Worm (Caenorhabditis elegans) whole organism, midembryonic: ENCODE data around the gene T16G12.10.

ENCODE experiments used
- T22C8.4 ChIP-seq: fragments of 200-800 bp; sonication (Bioruptor generic); IDR thresholded peaks from 2 replicates; pipeline ENCODE4 v1.3.6; 2022; ENCODE audit warnings: missing genetic modification characterization, missing compliant biosample characterization
- cog-1 ChIP-seq: sonication (generic microtip); optimal IDR thresholded peaks from 2 replicates; lab custom pipeline; 2016; ENCODE audit warnings: missing genetic modification characterization, missing compliant biosample characterization
- flt-1 ChIP-seq: fragments of 200-800 bp; sonication (Bioruptor generic); IDR thresholded peaks from 2 replicates; pipeline ENCODE4 v1.3.6; 2022; ENCODE audit warnings: missing genetic modification characterization, missing compliant biosample characterization
- klf-2 ChIP-seq: fragments of 200-800 bp; sonication (Bioruptor generic); conservative IDR thresholded peaks from 2 replicates; pipeline ENCODE4 v1.3.6; 2022; ENCODE audit warnings: missing genetic modification reagents, missing genetic modification characterization, missing compliant biosample characterization
- med-1 ChIP-seq: sonication (generic microtip); optimal IDR thresholded peaks from 2 replicates; lab custom pipeline; 2017; ENCODE audit warnings: missing genetic modification characterization, mild to moderate bottlenecking, missing compliant biosample characterization, antibody characterized with exemption, missing genetic modification reagents; ENCODE audit not compliant: insufficient read depth
- ref-1 ChIP-seq: fragments of 200-800 bp; sonication (Bioruptor generic); conservative IDR thresholded peaks from 2 replicates; pipeline ENCODE4 v1.3.6; 2022; ENCODE audit warnings: missing genetic modification reagents, missing genetic modification characterization, missing compliant biosample characterization
- tab-1 ChIP-seq: fragments of 200-800 bp; sonication (Bioruptor generic); IDR thresholded peaks from 2 replicates; pipeline ENCODE4 v1.3.6; 2022; ENCODE audit warnings: missing genetic modification characterization, missing compliant biosample characterization
- ztf-23 ChIP-seq: fragments of 200-800 bp; sonication (Bioruptor generic); IDR thresholded peaks from 2 replicates; pipeline ENCODE4 v1.3.6; 2022; ENCODE audit warnings: missing genetic modification reagents, missing genetic modification characterization, missing compliant biosample characterization
- ztf-29 ChIP-seq: fragments of 200-800 bp; sonication (Bioruptor generic); IDR thresholded peaks from 2 replicates; pipeline ENCODE4 v1.3.6; 2022; ENCODE audit warnings: missing genetic modification reagents, missing genetic modification characterization, missing compliant biosample characterization

ce11 chrIII:10006734-10007348 lies 49.1 kb downstream of the T16G12.10 start, which contains the start of gene C05B5.8:
- TF ChIP-seq med-1 (GFP tag; lab: Kevin White, UChicago) (no peak), tab-1 (GFP tag; lab: Robert Waterston, UW) (no peak), ref-1 (GFP tag; lab: Robert Waterston, UW) (no peak), ztf-29 (GFP tag; lab: Robert Waterston, UW) (no peak), cog-1 (tag; lab: Kevin White, UChicago) (no peak), klf-2 (no peak), flt-1 (GFP tag; lab: Robert Waterston, UW) (no peak), ztf-23 (GFP tag; lab: Robert Waterston, UW) (no peak), T22C8.4 (GFP tag; lab: Robert Waterston, UW) (no peak)
